Worm (Caenorhabditis elegans): ENCODE measurements around the gene str-25.

The str-25 gene

DNA sequence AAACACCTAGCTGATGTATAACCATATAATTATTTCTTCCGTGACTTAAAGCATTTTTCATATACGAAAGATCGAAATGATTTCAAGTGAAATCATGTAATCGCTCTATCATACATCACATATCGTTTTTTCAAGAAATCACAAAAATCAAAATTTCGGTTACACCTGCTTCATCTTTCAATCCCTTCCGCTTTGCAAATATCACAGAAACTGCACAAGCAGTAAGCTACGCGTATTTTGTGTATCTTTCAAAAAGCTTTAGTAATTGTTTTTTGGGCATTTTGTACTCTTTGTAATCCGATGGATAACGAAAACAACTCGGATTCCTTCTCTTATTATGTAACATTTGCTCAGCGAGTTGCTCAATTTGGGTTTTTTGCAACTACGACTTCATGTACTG is at the start of gene str-25:
str-25 (plus strand) TSS at position 301 of the 400 bp plus-strand sequence.
- TF ChIP-seq ceh-32 (tag; optimal IDR thresholded peaks at IDR 0.05; ENCODE audit: poor library complexity) (no peak), ctbp-1 (GFP tag; IDR thresholded peaks at IDR 0.05) (no peak), zip-2 (tag; optimal IDR thresholded peaks at IDR 0.05) (no peak), daf-12 (tag; optimal IDR thresholded peaks at IDR 0.05) (no peak), lin-13 (GFP tag; optimal IDR thresholded peaks at IDR 0.05) (no peak), saeg-2 (GFP tag; IDR thresholded peaks at IDR 0.05) (no peak), ZK546.5 (tag; optimal IDR thresholded peaks at IDR 0.05) (no peak)

DNA sequence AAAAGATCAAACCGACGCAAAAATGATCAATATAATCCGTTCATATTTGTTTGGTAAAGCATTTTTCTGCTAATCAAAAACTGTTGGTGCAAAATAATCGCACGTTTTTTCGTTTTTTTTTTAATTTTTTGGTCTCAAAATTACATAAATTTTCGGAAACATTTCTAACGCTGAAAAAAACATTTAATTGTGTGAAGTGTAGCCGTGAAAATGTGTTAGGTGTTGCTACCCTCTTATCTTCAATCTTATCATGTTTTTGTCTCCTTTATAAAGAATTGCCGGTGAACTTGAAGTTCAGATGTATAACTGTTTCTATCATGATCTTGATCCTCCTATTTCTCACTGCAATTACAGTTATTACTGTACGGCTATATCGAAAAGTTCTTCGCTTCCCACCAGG is 46.5 kb upstream of the str-25 start, which contains the start of gene cyp-35D1:
cyp-35D1 (plus strand) TSS at position 301 of the 400 bp plus-strand sequence.
- TF ChIP-seq dpl-1 (GFP tag; optimal IDR thresholded peaks at IDR 0.05) (no peak), ZK546.5 (tag; optimal IDR thresholded peaks at IDR 0.05) (no peak), Y105C5A.15 (GFP tag; IDR thresholded peaks at IDR 0.05) (no peak), nhr-42 (GFP tag; IDR thresholded peaks at IDR 0.05) (no peak), ztf-11 (tag; optimal IDR thresholded peaks at IDR 0.05) (no peak), ZK337.2 (GFP tag; IDR thresholded peaks at IDR 0.05) (no peak), zip-11 (GFP tag; IDR thresholded peaks at IDR 0.05) (no peak), unc-130 (GFP tag; optimal IDR thresholded peaks at IDR 0.05) (no peak)

DNA sequence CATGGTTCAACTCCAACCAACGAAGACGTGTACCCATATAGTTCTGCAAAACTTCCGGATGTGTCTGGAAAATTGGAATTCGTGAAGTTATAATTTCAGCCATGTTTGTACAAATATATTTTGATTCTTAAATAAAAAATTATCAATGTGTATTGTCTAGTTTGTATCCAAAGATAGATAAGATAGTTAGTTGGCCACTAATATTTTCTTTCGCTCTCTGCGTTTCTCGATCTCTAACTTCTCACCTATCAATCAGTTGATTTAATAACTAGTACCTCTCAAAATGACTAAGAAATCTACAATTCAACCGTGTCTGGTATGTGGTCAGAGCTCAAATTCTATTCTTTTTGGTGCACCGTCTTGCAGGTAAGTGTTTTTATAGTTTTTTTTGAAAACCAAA is 44.3 kb upstream of the str-25 start, which contains the start of gene nhr-176:
nhr-176 (plus strand) TSS at position 159 of the 400 bp plus-strand sequence.
- no peak for TF ChIP-seq sdz-12 (GFP tag; optimal IDR thresholded peaks at IDR 0.05)
- no peak for TF ChIP-seq dmd-8 (GFP tag; IDR thresholded peaks at IDR 0.05)
- peak in 1 of 2 experiments; percentile 62 for TF ChIP-seq unc-62 (GFP tag; optimal IDR thresholded peaks at IDR 0.05 in 1 of 2)
- TF ChIP-seq unc-62 (tag; optimal IDR thresholded peaks at IDR 0.05) = no peak
- TF ChIP-seq dpl-1 (GFP tag; optimal IDR thresholded peaks at IDR 0.05) = no peak
- TF ChIP-seq skn-1 (tag; optimal IDR thresholded peaks at IDR 0.05) = no peak
- no peak for TF ChIP-seq nhr-77 (tag; optimal IDR thresholded peaks at IDR 0.05)
- no peak for TF ChIP-seq lim-7 (GFP tag; IDR thresholded peaks at IDR 0.05)
- no peak for TF ChIP-seq F26F4.8 (GFP tag; conservative IDR thresholded peaks at IDR 0.05)
- peak; percentile 89 for TF ChIP-seq nhr-28 (tag; optimal IDR thresholded peaks at IDR 0.05)
- TF ChIP-seq lin-29 (GFP tag; IDR thresholded peaks at IDR 0.05) = no peak
- TF ChIP-seq dve-1 (tag; optimal IDR thresholded peaks at IDR 0.05; ENCODE audit: insufficient read depth) = peak; percentile 43
- peak; percentile 23 for TF ChIP-seq pqm-1 (tag; optimal IDR thresholded peaks at IDR 0.05)
- no peak for TF ChIP-seq gei-8 (GFP tag; optimal IDR thresholded peaks at IDR 0.05)
- TF ChIP-seq dmd-6 (GFP tag; IDR thresholded peaks at IDR 0.05) = peak; percentile 40; the same call in 1 of the 2 replicates
- no peak for TF ChIP-seq mxl-2 (GFP tag; conservative IDR thresholded peaks at IDR 0.05)
- no peak for TF ChIP-seq ceh-32 (tag; optimal IDR thresholded peaks at IDR 0.05; ENCODE audit: poor library complexity)
- TF ChIP-seq spr-1 (tag; optimal IDR thresholded peaks at IDR 0.05) = no peak
- TF ChIP-seq D1046.2 (GFP tag; IDR thresholded peaks at IDR 0.05) = no peak
- no peak for TF ChIP-seq ama-1 (optimal IDR thresholded peaks at IDR 0.05)
- TF ChIP-seq zag-1 (tag; optimal IDR thresholded peaks at IDR 0.05) = no peak
- TF ChIP-seq nhr-76 (tag; optimal IDR thresholded peaks at IDR 0.05) = no peak
- TF ChIP-seq mes-2 (tag; optimal IDR thresholded peaks at IDR 0.05; ENCODE audit: poor library complexity, severe bottlenecking) = no peak
- no peak for TF ChIP-seq ceh-44 (GFP tag; IDR thresholded peaks at IDR 0.05)
- TF ChIP-seq nhr-41 (GFP tag; IDR thresholded peaks at IDR 0.05) = no peak
- no peak for TF ChIP-seq tra-1 (GFP tag; IDR thresholded peaks at IDR 0.05)
- no peak for TF ChIP-seq Y105C5A.15 (GFP tag; IDR thresholded peaks at IDR 0.05)
- TF ChIP-seq daf-16 (GFP tag; optimal IDR thresholded peaks at IDR 0.05) = no peak
- TF ChIP-seq daf-16 (tag; optimal IDR thresholded peaks at IDR 0.05) = peak; percentile 54
- TF ChIP-seq mxl-3 (GFP tag; optimal IDR thresholded peaks at IDR 0.05) = no peak
- no peak for TF ChIP-seq aha-1 (tag)
- TF ChIP-seq nhr-25 (tag; optimal IDR thresholded peaks at IDR 0.05; ENCODE audit: borderline replicate concordance, insufficient read depth) = no peak
- no peak for TF ChIP-seq nhr-237 (tag; optimal IDR thresholded peaks at IDR 0.05)
